Worm (Caenorhabditis elegans) whole organism, L1 larva: Measurements from ENCODE around the gene wago-5.

Source experiments
- ama-1 ChIP-seq: fragments of 150-350 bp; optimal IDR thresholded peaks from 2 replicates; lab custom pipeline; 2014
- egl-27 ChIP-seq, 2 experiments: fragments of 150-350 bp in 1 of 2; sonication (generic microtip); optimal IDR thresholded peaks; 3 replicates each; lab custom pipeline; 2017 to 2018; ENCODE audit warnings: missing biosample characterization in 2 of 2, missing genetic modification characterization in 2 of 2, missing genetic modification reagents in 2 of 2
- hlh-17 ChIP-seq: fragments of 200-800 bp; sonication (Bioruptor generic); optimal IDR thresholded peaks from 2 replicates; lab custom pipeline; 2018; ENCODE audit warnings: missing genetic modification characterization, mild to moderate bottlenecking, missing compliant biosample characterization, moderate library complexity, borderline replicate concordance
- lin-13 ChIP-seq: fragments of 150-350 bp; optimal IDR thresholded peaks from 2 replicates; lab custom pipeline; 2014; ENCODE audit warnings: missing biosample characterization, missing genetic modification reagents, missing genetic modification characterization
- lsy-2 ChIP-seq, 2 experiments: fragments of 150-350 bp; optimal IDR thresholded peaks; 2 replicates each; lab custom pipeline; 2014; ENCODE audit warnings: missing biosample characterization in 2 of 2, missing genetic modification characterization in 2 of 2
- mdl-1 ChIP-seq, 2 experiments: fragments of 150-350 bp; optimal IDR thresholded peaks; 2 replicates each; lab custom pipeline; 2014 to 2017; ENCODE audit warnings: missing biosample characterization in 2 of 2, missing genetic modification characterization in 2 of 2, inconsistent platforms in 1 of 2
- nhr-76 ChIP-seq: sonication (generic microtip); optimal IDR thresholded peaks from 2 replicates; lab custom pipeline; 2017; ENCODE audit warnings: missing biosample characterization, missing genetic modification characterization
- nhr-77 ChIP-seq: fragments of 150-350 bp; optimal IDR thresholded peaks from 2 replicates; lab custom pipeline; 2014; ENCODE audit warnings: missing biosample characterization, missing genetic modification characterization
- skn-1 ChIP-seq: fragments of 150-350 bp; optimal IDR thresholded peaks from 2 replicates; lab custom pipeline; 2014; ENCODE audit warnings: missing biosample characterization, missing genetic modification characterization
- sptf-1 ChIP-seq: fragments of 150-350 bp; optimal IDR thresholded peaks from 2 replicates; lab custom pipeline; 2014; ENCODE audit warnings: missing biosample characterization, missing genetic modification characterization
- unc-130 ChIP-seq: fragments of 150-350 bp; optimal IDR thresholded peaks from 2 replicates; lab custom pipeline; 2017; ENCODE audit warnings: missing biosample characterization, missing genetic modification characterization, inconsistent platforms

DNA sequence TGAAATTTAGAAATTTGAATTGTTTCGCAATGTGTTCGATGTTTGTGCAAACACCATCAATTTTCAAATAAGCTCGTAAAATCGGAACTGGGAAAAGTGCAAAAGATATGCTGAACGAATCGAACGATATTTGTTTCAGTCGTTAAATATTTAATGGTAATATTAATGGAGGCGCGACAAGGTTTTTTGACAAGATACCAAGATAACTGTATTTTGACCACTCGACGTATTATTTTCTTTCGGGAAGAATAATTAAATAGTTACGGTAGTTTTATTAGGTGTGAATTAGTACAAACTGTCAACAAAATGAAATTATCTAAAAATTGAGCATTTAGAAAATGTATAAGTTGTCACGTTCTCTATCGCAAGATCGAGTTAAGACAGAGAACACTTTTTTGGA, 11.0 kb downstream of the wago-5 start:
- no peak for TF ChIP-seq lin-13
- no peak for TF ChIP-seq sptf-1 (tag; lab: Kevin White, UChicago)
- no peak for TF ChIP-seq egl-27 (tag; optimal IDR thresholded peaks at IDR 0.05; lab: Kevin White, UChicago)
- no peak for TF ChIP-seq nhr-77
- no peak for TF ChIP-seq ama-1 (lab: Kevin White, UChicago)
- TF ChIP-seq skn-1 (tag; lab: Kevin White, UChicago) = no peak
- no peak for TF ChIP-seq mdl-1 (tag; optimal IDR thresholded peaks at IDR 0.05; lab: Kevin White, UChicago)
- no peak for TF ChIP-seq lsy-2 (tag; optimal IDR thresholded peaks at IDR 0.05; lab: Kevin White, UChicago)
- TF ChIP-seq unc-130 = no peak
- no peak for TF ChIP-seq nhr-76 (tag; lab: Kevin White, UChicago)
- TF ChIP-seq hlh-17 = no peak
